Fruit fly (Drosophila melanogaster) whole organism, wandering third instar larva: ENCODE results near the gene CG3032.

Source experiments
- Abd-B ChIP-seq: fragments of >200 bp; optimal IDR thresholded peaks from 2 replicates; lab custom pipeline; 2017; ENCODE audit warnings: missing biosample characterization, missing genetic modification characterization
- CG32264 ChIP-seq: fragments of 200-800 bp; sonication (Bioruptor generic); optimal IDR thresholded peaks from 2 replicates; lab custom pipeline; 2016; ENCODE audit warnings: missing biosample characterization, missing genetic modification characterization
- CG9705 ChIP-seq: fragments of 200-800 bp; sonication (Bioruptor generic); optimal IDR thresholded peaks from 2 replicates; lab custom pipeline; 2018; ENCODE audit warnings: missing biosample characterization, mild to moderate bottlenecking, missing genetic modification characterization
- CrebA ChIP-seq: fragments of 200-800 bp; sonication (Bioruptor generic); optimal IDR thresholded peaks from 2 replicates; lab custom pipeline; 2016; ENCODE audit warnings: missing biosample characterization, mild to moderate bottlenecking, missing genetic modification characterization, borderline replicate concordance
- Dfd ChIP-seq: fragments of >200 bp; optimal IDR thresholded peaks from 2 replicates; lab custom pipeline; 2017; ENCODE audit warnings: missing biosample characterization, missing genetic modification characterization
- Dif ChIP-seq: fragments of 200-275, 200-300 bp; sonication (Bioruptor generic); optimal IDR thresholded peaks from 2 replicates; lab custom pipeline; 2018; ENCODE audit warnings: missing biosample characterization, missing genetic modification characterization; ENCODE audit not compliant: partially characterized antibody
- GATAd ChIP-seq: sonication (Bioruptor generic); optimal IDR thresholded peaks from 2 replicates; lab custom pipeline; 2016; ENCODE audit warnings: missing biosample characterization, missing genetic modification characterization
- HLH106 ChIP-seq: fragments of 200-800 bp; optimal IDR thresholded peaks from 3 replicates; lab custom pipeline; 2019; ENCODE audit warnings: missing biosample characterization, mild to moderate bottlenecking, missing genetic modification characterization, moderate library complexity
- Hnf4 ChIP-seq: fragments of 200-800 bp; sonication (Bioruptor generic); optimal IDR thresholded peaks from 2 replicates; lab custom pipeline; 2016; ENCODE audit warnings: missing biosample characterization, mild to moderate bottlenecking, missing genetic modification characterization
- Hr78 ChIP-seq: fragments of >200 bp; optimal IDR thresholded peaks from 2 replicates; lab custom pipeline; 2017; ENCODE audit warnings: missing biosample characterization, missing genetic modification characterization
- Hr83 ChIP-seq: fragments of 200-300 bp; sonication (Bioruptor generic); optimal IDR thresholded peaks from 2 replicates; lab custom pipeline; 2016; ENCODE audit warnings: missing biosample characterization, mild to moderate bottlenecking, missing genetic modification characterization, moderate library complexity; ENCODE audit not compliant: poor library complexity, severe bottlenecking
- Jra ChIP-seq: sonication (Bioruptor generic); optimal IDR thresholded peaks from 2 replicates; lab custom pipeline; 2016; ENCODE audit warnings: missing biosample characterization, missing genetic modification characterization
- Mio ChIP-seq: sonication (Bioruptor generic); optimal IDR thresholded peaks from 2 replicates; lab custom pipeline; 2016; ENCODE audit warnings: missing biosample characterization, missing genetic modification characterization
- Myc ChIP-seq: fragments of >200 bp; optimal IDR thresholded peaks from 2 replicates; lab custom pipeline; 2017
- N ChIP-seq: fragments of >200 bp; optimal IDR thresholded peaks from 2 replicates; lab custom pipeline; 2018; ENCODE audit warnings: missing biosample characterization, missing external identifiers, missing genetic modification characterization
- OdsH ChIP-seq: fragments of 200-800 bp; sonication (Bioruptor generic); optimal IDR thresholded peaks from 2 replicates; lab custom pipeline; 2016; ENCODE audit warnings: missing biosample characterization, mild to moderate bottlenecking, missing genetic modification characterization
- Rel ChIP-seq, 2 experiments: fragments of 200-800 bp; sonication (Bioruptor generic) in 1 of 2; optimal IDR thresholded peaks; 2 replicates in 1 of 2; 3 replicates in 1 of 2; lab custom pipeline; 2016 to 2019; ENCODE audit warnings: mild to moderate bottlenecking in 2 of 2, missing biosample characterization in 2 of 2, missing genetic modification characterization in 2 of 2, moderate library complexity in 1 of 2
- Sp1 ChIP-seq: fragments of 200-800 bp; sonication (Bioruptor generic); optimal IDR thresholded peaks from 3 replicates; lab custom pipeline; 2019; ENCODE audit warnings: missing biosample characterization, mild to moderate bottlenecking, missing genetic modification characterization, moderate library complexity
- Vsx2 ChIP-seq: fragments of 200-300, 225-300 bp; sonication (Bioruptor generic); optimal IDR thresholded peaks from 2 replicates; lab custom pipeline; 2018; ENCODE audit warnings: missing biosample characterization, missing genetic modification characterization; ENCODE audit not compliant: partially characterized antibody
- br ChIP-seq: fragments of 200-800 bp; sonication (Bioruptor generic); optimal IDR thresholded peaks from 2 replicates; lab custom pipeline; 2016; ENCODE audit warnings: missing biosample characterization, missing genetic modification characterization
- brk ChIP-seq: fragments of 200-800 bp; sonication (Bioruptor generic); optimal IDR thresholded peaks from 2 replicates; lab custom pipeline; 2016; ENCODE audit warnings: missing biosample characterization, mild to moderate bottlenecking, missing genetic modification characterization
- dl ChIP-seq, 2 experiments: fragments of 175-275, 200-275 bp in 1 of 2; fragments of 200-275 bp in 1 of 2; sonication (Bioruptor generic); optimal IDR thresholded peaks; lab custom pipeline; 2018; ENCODE audit warnings: mild to moderate bottlenecking in 2 of 2, missing biosample characterization in 2 of 2, missing genetic modification characterization in 2 of 2, moderate library complexity in 2 of 2; ENCODE audit not compliant: partially characterized antibody in 2 of 2, insufficient read depth in 1 of 2
- dmrt93B ChIP-seq: fragments of 200-800 bp; sonication (Bioruptor generic); optimal IDR thresholded peaks from 2 replicates; lab custom pipeline; 2018; ENCODE audit warnings: missing biosample characterization, mild to moderate bottlenecking, missing genetic modification characterization
- dsf ChIP-seq: sonication (Bioruptor generic); optimal IDR thresholded peaks from 2 replicates; lab custom pipeline; 2016; ENCODE audit warnings: missing biosample characterization, missing genetic modification characterization, borderline replicate concordance
- ey ChIP-seq: fragments of 200-800 bp; sonication (Bioruptor generic); optimal IDR thresholded peaks from 2 replicates; lab custom pipeline; 2016; ENCODE audit warnings: missing biosample characterization, missing genetic modification characterization
- foxo ChIP-seq, 2 experiments: fragments of 200-800 bp; sonication (Bioruptor generic); optimal IDR thresholded peaks; 2 replicates in 1 of 2; 3 replicates in 1 of 2; lab custom pipeline; 2016 to 2017; ENCODE audit warnings: missing biosample characterization in 2 of 2, missing genetic modification characterization in 2 of 2
- fru ChIP-seq: fragments of 200-800 bp; sonication (Bioruptor generic); optimal IDR thresholded peaks from 3 replicates; lab custom pipeline; 2016; ENCODE audit warnings: missing biosample characterization, mild to moderate bottlenecking, missing genetic modification characterization
- h ChIP-seq: fragments of 200-800 bp; sonication (Bioruptor generic); optimal IDR thresholded peaks from 3 replicates; lab custom pipeline; 2016; ENCODE audit warnings: missing biosample characterization, mild to moderate bottlenecking, missing genetic modification characterization
- jim ChIP-seq: fragments of 175-275, 200-325 bp; sonication (Bioruptor generic); optimal IDR thresholded peaks from 2 replicates; lab custom pipeline; 2016; ENCODE audit warnings: missing biosample characterization, mild to moderate bottlenecking, missing genetic modification characterization
- lola ChIP-seq: fragments of >200 bp; optimal IDR thresholded peaks from 2 replicates; lab custom pipeline; 2017; ENCODE audit warnings: missing biosample characterization, missing genetic modification characterization
- pan ChIP-seq: fragments of >200 bp; optimal IDR thresholded peaks from 2 replicates; lab custom pipeline; 2017
- psq ChIP-seq: fragments of 200-800 bp; sonication (Bioruptor generic); optimal IDR thresholded peaks from 3 replicates; lab custom pipeline; 2017; ENCODE audit warnings: missing biosample characterization, mild to moderate bottlenecking, missing genetic modification characterization, moderate library complexity
- rgr ChIP-seq: fragments of 200-800 bp; sonication (Bioruptor generic); optimal IDR thresholded peaks from 3 replicates; lab custom pipeline; 2016; ENCODE audit warnings: missing biosample characterization, mild to moderate bottlenecking, missing genetic modification characterization
- sage ChIP-seq: fragments of 200-800 bp; sonication (Bioruptor generic); optimal IDR thresholded peaks from 2 replicates; lab custom pipeline; 2016; ENCODE audit warnings: missing biosample characterization, mild to moderate bottlenecking, missing genetic modification characterization
- sv ChIP-seq: fragments of 200-800 bp; sonication (Bioruptor generic); optimal IDR thresholded peaks from 3 replicates; lab custom pipeline; 2016; ENCODE audit warnings: missing biosample characterization, missing genetic modification characterization
- tai ChIP-seq: sonication (Bioruptor generic); optimal IDR thresholded peaks from 2 replicates; lab custom pipeline; 2016; ENCODE audit warnings: missing biosample characterization, missing genetic modification characterization
- usp ChIP-seq: fragments of >200 bp; optimal IDR thresholded peaks from 2 replicates; lab custom pipeline; 2017; ENCODE audit warnings: missing biosample characterization, missing genetic modification characterization
- woc ChIP-seq: sonication (Bioruptor generic); optimal IDR thresholded peaks from 2 replicates; lab custom pipeline; 2016; ENCODE audit warnings: missing biosample characterization, mild to moderate bottlenecking, missing genetic modification characterization

The CG3032 gene

dm6 chrX:7014931-7015428, 1.3 kb upstream of the CG3032 start (continued):
- TF ChIP-seq dl (GFP tag; optimal IDR thresholded peaks at IDR 0.05; lab: Kevin White, UChicago; ENCODE audit: insufficient read depth in 1 of 2, partially characterized antibody in 2 of 2), result no peak
- TF ChIP-seq Abd-B (GFP tag; lab: Kevin White, UChicago), result no peak
- peak; percentile 0 for TF ChIP-seq Hr83 (GFP tag; lab: Kevin White, UChicago)
- TF ChIP-seq brk, result no peak
- no peak for TF ChIP-seq dmrt93B (GFP tag; lab: Kevin White, UChicago)
- TF ChIP-seq pan (lab: Kevin White, UChicago), result peak; percentile 53
- TF ChIP-seq psq (GFP tag; lab: Kevin White, UChicago), result no peak
- no peak for TF ChIP-seq jim (GFP tag; lab: Kevin White, UChicago)
- no peak for TF ChIP-seq Dif (GFP tag; lab: Kevin White, UChicago)
- no peak for TF ChIP-seq lola (GFP tag; lab: Kevin White, UChicago)
- TF ChIP-seq Rel (GFP tag; optimal IDR thresholded peaks at IDR 0.05; lab: Kevin White, UChicago), result no peak
- peak; percentile 8 for TF ChIP-seq Rel (tag; optimal IDR thresholded peaks at IDR 0.05; lab: Kevin White, UChicago)
- TF ChIP-seq, all 38 proteins: peak for 17

DNA sequence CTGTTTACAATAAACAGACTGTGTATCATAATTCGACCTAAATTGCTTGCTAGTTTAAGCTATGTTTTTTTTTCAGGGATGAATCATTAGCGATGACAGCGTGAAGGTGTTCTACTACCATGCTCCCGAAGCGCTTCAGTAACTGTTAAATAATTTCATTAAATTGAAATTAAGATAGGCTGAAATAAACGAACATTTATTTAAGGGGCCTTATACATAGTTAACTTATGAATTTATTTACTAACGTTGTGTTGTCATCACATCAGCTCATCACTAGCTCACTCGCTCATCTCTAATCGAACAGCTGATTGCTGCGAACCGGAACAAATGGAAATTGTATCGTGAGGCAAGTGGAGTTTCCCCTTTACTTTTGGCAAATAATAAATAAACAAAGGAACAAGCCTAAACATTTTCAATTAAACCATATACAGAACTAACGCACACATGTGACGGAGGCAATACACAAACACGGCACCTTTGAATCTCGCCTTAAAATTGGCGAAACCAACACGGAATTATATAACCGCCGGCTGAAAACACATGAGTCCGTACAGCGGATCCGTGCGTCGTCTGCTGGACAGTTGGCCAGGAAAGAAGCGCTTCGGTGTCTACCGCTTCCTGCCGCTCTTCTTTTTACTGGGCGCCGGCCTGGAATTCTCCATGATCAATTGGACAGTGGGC, 2.5 kb downstream of the CG3032 start, which contains the start of the genes cm, sloth1 and sloth2:
TSS of gene cm (minus strand) at position 83 of the 681 bp plus-strand sequence.
TSS of gene sloth1 (plus strand) at position 295 of the 681 bp plus-strand sequence.
TSS of gene sloth2 (plus strand) at position 295 of the 681 bp plus-strand sequence.
- TF ChIP-seq ey, result peak; percentile 84
- no peak for TF ChIP-seq Hr78 (GFP tag; lab: Kevin White, UChicago)
- peak; percentile 4 for TF ChIP-seq Mio (GFP tag; lab: Kevin White, UChicago)
- TF ChIP-seq Hnf4 (GFP tag; lab: Kevin White, UChicago), result peak; percentile 95
- TF ChIP-seq Rel (GFP tag; optimal IDR thresholded peaks at IDR 0.05; lab: Kevin White, UChicago), result no peak
- peak; percentile 80 for TF ChIP-seq Rel (tag; optimal IDR thresholded peaks at IDR 0.05; lab: Kevin White, UChicago)
- TF ChIP-seq dl (GFP tag; optimal IDR thresholded peaks at IDR 0.05; lab: Kevin White, UChicago; ENCODE audit: insufficient read depth in 1 of 2, partially characterized antibody in 2 of 2), result no peak
- TF ChIP-seq foxo (GFP tag; optimal IDR thresholded peaks at IDR 0.05; lab: Kevin White, UChicago), result peak; percentile 54 to 91
- TF ChIP-seq tai, result peak; percentile 91
- peak; percentile 80 for TF ChIP-seq sv (GFP tag; lab: Kevin White, UChicago)
- peak; percentile 83 for TF ChIP-seq dsf
- TF ChIP-seq Dif (GFP tag; lab: Kevin White, UChicago), result no peak
- no peak for TF ChIP-seq N (GFP tag; lab: Kevin White, UChicago)
- peak; percentile 77 for TF ChIP-seq Hr83 (GFP tag; lab: Kevin White, UChicago)
- TF ChIP-seq woc (GFP tag; lab: Kevin White, UChicago), result peak; percentile 91
- TF ChIP-seq Dfd (GFP tag; lab: Kevin White, UChicago), result no peak
- no peak for TF ChIP-seq pan (lab: Kevin White, UChicago)
- TF ChIP-seq CG9705, result peak; percentile 77
- no peak for TF ChIP-seq Myc (lab: Kevin White, UChicago)
- peak; percentile 65 for TF ChIP-seq sage (GFP tag; lab: Kevin White, UChicago)
- TF ChIP-seq CG32264 (GFP tag; lab: Kevin White, UChicago), result peak; percentile 66
- peak; percentile 86 for TF ChIP-seq fru
- TF ChIP-seq jim (GFP tag; lab: Kevin White, UChicago), result no peak
- peak; percentile 85 for TF ChIP-seq GATAd (GFP tag; lab: Kevin White, UChicago)
- TF ChIP-seq rgr (GFP tag; lab: Kevin White, UChicago), result peak; percentile 92
- TF ChIP-seq psq (GFP tag; lab: Kevin White, UChicago), result peak; percentile 82
- no peak for TF ChIP-seq usp
- TF ChIP-seq lola (GFP tag; lab: Kevin White, UChicago), result no peak
- peak; percentile 65 for TF ChIP-seq dmrt93B (GFP tag; lab: Kevin White, UChicago)
- TF ChIP-seq br (GFP tag; lab: Kevin White, UChicago), result peak; percentile 91
- TF ChIP-seq HLH106, result peak; percentile 88
- no peak for TF ChIP-seq Vsx2 (GFP tag; lab: Kevin White, UChicago)
- TF ChIP-seq Abd-B (GFP tag; lab: Kevin White, UChicago), result no peak
- peak; percentile 76 for TF ChIP-seq brk
- no peak for TF ChIP-seq CrebA (GFP tag; lab: Kevin White, UChicago)
- TF ChIP-seq h, result peak; percentile 89
- TF ChIP-seq OdsH (GFP tag; lab: Kevin White, UChicago), result peak; percentile 86
- peak; percentile 95 for TF ChIP-seq Jra
- peak; percentile 86 for TF ChIP-seq Sp1
- TF ChIP-seq, all 38 proteins: peak for 25
